Worm (Caenorhabditis elegans) whole organism, mixed stage, embryonic: ENCODE results near the gene fbxa-35.

Experiments used
- M03D4.4 ChIP-seq: sonication (generic microtip); optimal IDR thresholded peaks from 2 replicates; lab custom pipeline; 2017; ENCODE audit warnings: mild to moderate bottlenecking, missing genetic modification characterization, missing compliant biosample characterization
- bed-3 ChIP-seq: fragments of 200-800 bp; sonication (Bioruptor generic); optimal IDR thresholded peaks from 3 replicates; lab custom pipeline; 2018; ENCODE audit warnings: mild to moderate bottlenecking, missing genetic modification characterization, moderate library complexity, missing compliant biosample characterization
- blmp-1 ChIP-seq: fragments of 150-350 bp; optimal IDR thresholded peaks from 2 replicates; lab custom pipeline; 2014; ENCODE audit warnings: missing biosample characterization, missing genetic modification characterization
- ceh-39 ChIP-seq: fragments of 150-350 bp; optimal IDR thresholded peaks from 2 replicates; lab custom pipeline; 2014; ENCODE audit warnings: missing biosample characterization, missing genetic modification characterization
- ceh-43 ChIP-seq: fragments of 200-800 bp; sonication (Bioruptor generic); optimal IDR thresholded peaks from 2 replicates; lab custom pipeline; 2018; ENCODE audit warnings: mild to moderate bottlenecking, missing genetic modification characterization, moderate library complexity, missing compliant biosample characterization
- ceh-83 ChIP-seq: fragments of 200-800 bp; sonication (Bioruptor generic); optimal IDR thresholded peaks from 2 replicates; lab custom pipeline; 2018; ENCODE audit warnings: mild to moderate bottlenecking, missing genetic modification characterization, missing compliant biosample characterization
- ces-1 ChIP-seq: fragments of 150-350 bp; optimal IDR thresholded peaks from 2 replicates; lab custom pipeline; 2014; ENCODE audit warnings: missing biosample characterization, missing genetic modification reagents, missing genetic modification characterization
- cnd-1 ChIP-seq: fragments of 200-800 bp; sonication (Bioruptor generic); optimal IDR thresholded peaks from 2 replicates; lab custom pipeline; 2018; ENCODE audit warnings: mild to moderate bottlenecking, missing genetic modification characterization, missing compliant biosample characterization
- drap-1 ChIP-seq: fragments of 200-800 bp; sonication (Bioruptor generic); optimal IDR thresholded peaks from 3 replicates; lab custom pipeline; 2018; ENCODE audit warnings: mild to moderate bottlenecking, missing genetic modification characterization, missing compliant biosample characterization
- elt-1 ChIP-seq: sonication (generic microtip); optimal IDR thresholded peaks from 2 replicates; lab custom pipeline; 2017; ENCODE audit warnings: missing genetic modification characterization, mild to moderate bottlenecking, missing compliant biosample characterization, antibody characterized with exemption, moderate library complexity, borderline replicate concordance; ENCODE audit not compliant: insufficient read depth
- elt-3 ChIP-seq: fragments of 150-350 bp; optimal IDR thresholded peaks from 2 replicates; lab custom pipeline; 2014; ENCODE audit warnings: missing biosample characterization, missing genetic modification characterization
- flh-1 ChIP-seq: fragments of 200-800 bp; sonication (Bioruptor generic); optimal IDR thresholded peaks from 2 replicates; lab custom pipeline; 2018; ENCODE audit warnings: mild to moderate bottlenecking, missing genetic modification characterization, moderate library complexity, missing compliant biosample characterization
- ham-2 ChIP-seq: fragments of 200-800 bp; sonication (Bioruptor generic); optimal IDR thresholded peaks from 2 replicates; lab custom pipeline; 2018; ENCODE audit warnings: mild to moderate bottlenecking, missing genetic modification characterization, missing compliant biosample characterization
- hlh-1 ChIP-seq: fragments of 150-350 bp; optimal IDR thresholded peaks from 2 replicates; lab custom pipeline; 2014; ENCODE audit warnings: missing biosample characterization, missing genetic modification reagents, missing genetic modification characterization
- lin-13 ChIP-seq: fragments of 150-350 bp; optimal IDR thresholded peaks from 2 replicates; lab custom pipeline; 2014; ENCODE audit warnings: missing biosample characterization, missing genetic modification characterization
- lin-32 ChIP-seq: fragments of 200-800 bp; sonication (Bioruptor generic); optimal IDR thresholded peaks from 2 replicates; lab custom pipeline; 2018; ENCODE audit warnings: mild to moderate bottlenecking, missing genetic modification characterization, missing compliant biosample characterization
- mab-5 ChIP-seq: fragments of 150-350 bp; optimal IDR thresholded peaks from 2 replicates; lab custom pipeline; 2014; ENCODE audit warnings: missing biosample characterization, missing genetic modification characterization
- mep-1 ChIP-seq: fragments of 150-350 bp; optimal IDR thresholded peaks from 2 replicates; lab custom pipeline; 2017; ENCODE audit warnings: missing biosample characterization, missing genetic modification reagents, missing genetic modification characterization, inconsistent platforms
- mls-2 ChIP-seq: sonication (generic microtip); optimal IDR thresholded peaks from 2 replicates; lab custom pipeline; 2016; ENCODE audit warnings: mild to moderate bottlenecking, missing genetic modification characterization, moderate library complexity, missing compliant biosample characterization
- nhr-12 ChIP-seq: fragments of 150-350 bp; optimal IDR thresholded peaks from 2 replicates; lab custom pipeline; 2014; ENCODE audit warnings: missing biosample characterization, missing genetic modification characterization
- nhr-2 ChIP-seq: fragments of 150-350 bp; optimal IDR thresholded peaks from 2 replicates; lab custom pipeline; 2014; ENCODE audit warnings: missing biosample characterization, missing genetic modification characterization
- nhr-237 ChIP-seq: fragments of 150-350 bp; optimal IDR thresholded peaks from 2 replicates; lab custom pipeline; 2014; ENCODE audit warnings: missing biosample characterization, missing genetic modification characterization
- nhr-28 ChIP-seq: fragments of 150-350 bp; optimal IDR thresholded peaks from 2 replicates; lab custom pipeline; 2014; ENCODE audit warnings: missing biosample characterization, missing genetic modification characterization
- nhr-76 ChIP-seq: sonication (generic microtip); optimal IDR thresholded peaks from 2 replicates; lab custom pipeline; 2017; ENCODE audit warnings: missing biosample characterization, missing genetic modification characterization
- sem-2 ChIP-seq: fragments of 200-800 bp; sonication (Bioruptor generic); optimal IDR thresholded peaks from 2 replicates; lab custom pipeline; 2018; ENCODE audit warnings: mild to moderate bottlenecking, missing genetic modification characterization, missing compliant biosample characterization
- snpc-4 ChIP-seq: fragments of 150-350 bp; optimal IDR thresholded peaks from 2 replicates; lab custom pipeline; 2014; ENCODE audit warnings: missing biosample characterization, missing genetic modification characterization
- sptf-1 ChIP-seq: sonication (generic microtip); optimal IDR thresholded peaks from 2 replicates; lab custom pipeline; 2017; ENCODE audit warnings: mild to moderate bottlenecking, missing genetic modification characterization, moderate library complexity, missing compliant biosample characterization
- tbx-8 ChIP-seq: fragments of 200-800 bp; sonication (Bioruptor generic); optimal IDR thresholded peaks from 2 replicates; lab custom pipeline; 2018; ENCODE audit warnings: mild to moderate bottlenecking, missing genetic modification characterization, moderate library complexity, missing compliant biosample characterization
- unc-39 ChIP-seq: fragments of 150-350 bp; optimal IDR thresholded peaks from 2 replicates; lab custom pipeline; 2014; ENCODE audit warnings: missing biosample characterization, missing genetic modification characterization
- unc-62 ChIP-seq: fragments of 150-350 bp; optimal IDR thresholded peaks from 2 replicates; lab custom pipeline; 2014; ENCODE audit warnings: missing biosample characterization, missing genetic modification reagents, missing genetic modification characterization
- zip-8 ChIP-seq: fragments of 150-350 bp; optimal IDR thresholded peaks from 2 replicates; lab custom pipeline; 2014; ENCODE audit warnings: missing biosample characterization, missing genetic modification characterization
- ztf-11 ChIP-seq: fragments of 150-350 bp; optimal IDR thresholded peaks from 2 replicates; lab custom pipeline; 2014; ENCODE audit warnings: missing biosample characterization, missing genetic modification characterization

fbxa-35 gene

DNA sequence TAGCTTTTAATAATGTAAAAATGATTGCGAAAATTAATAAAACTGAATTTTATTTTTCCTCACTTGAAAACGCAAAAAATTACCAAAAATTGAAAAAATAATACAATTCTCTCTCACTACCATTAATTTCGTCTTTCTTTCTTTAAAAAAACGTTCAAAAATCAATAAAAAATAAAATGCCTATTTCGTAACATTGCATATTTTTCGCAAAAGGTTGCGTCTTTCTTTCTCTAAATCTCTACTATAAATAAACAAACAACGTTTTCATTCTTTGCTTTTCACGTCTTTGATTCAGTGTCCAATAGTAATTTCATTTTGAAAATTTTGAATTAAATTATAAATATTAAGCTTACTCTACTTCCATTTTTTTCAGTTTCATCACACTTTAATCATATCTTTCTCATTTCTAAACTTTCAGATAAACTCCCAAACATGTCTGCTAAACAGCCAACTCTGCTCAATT, 10.9 kb upstream of the fbxa-35 start, which contains the start of gene fbxa-37:
Gene fbxa-37, plus strand, starts transcription at position 413 of the 463 bp plus-strand sequence.
- TF ChIP-seq mep-1 (tag; lab: Kevin White, UChicago) (no peak), nhr-12 (tag; lab: Kevin White, UChicago) (no peak), cnd-1 (no peak), M03D4.4 (tag; lab: Kevin White, UChicago) (no peak), bed-3 (GFP tag; lab: Kevin White, UChicago) (no peak), ztf-11 (tag; lab: Kevin White, UChicago) (no peak), tbx-8 (GFP tag; lab: Kevin White, UChicago) (no peak), lin-32 (no peak), ceh-39 (tag; lab: Kevin White, UChicago) (no peak), nhr-2 (no peak), nhr-76 (tag; lab: Kevin White, UChicago) (no peak), elt-3 (tag; lab: Kevin White, UChicago) (no peak), elt-1 (tag; lab: Kevin White, UChicago) (no peak), flh-1 (GFP tag; lab: Kevin White, UChicago) (no peak), nhr-237 (tag; lab: Kevin White, UChicago) (no peak), hlh-1 (tag; lab: Kevin White, UChicago) (no peak), lin-13 (no peak), drap-1 (no peak)

DNA sequence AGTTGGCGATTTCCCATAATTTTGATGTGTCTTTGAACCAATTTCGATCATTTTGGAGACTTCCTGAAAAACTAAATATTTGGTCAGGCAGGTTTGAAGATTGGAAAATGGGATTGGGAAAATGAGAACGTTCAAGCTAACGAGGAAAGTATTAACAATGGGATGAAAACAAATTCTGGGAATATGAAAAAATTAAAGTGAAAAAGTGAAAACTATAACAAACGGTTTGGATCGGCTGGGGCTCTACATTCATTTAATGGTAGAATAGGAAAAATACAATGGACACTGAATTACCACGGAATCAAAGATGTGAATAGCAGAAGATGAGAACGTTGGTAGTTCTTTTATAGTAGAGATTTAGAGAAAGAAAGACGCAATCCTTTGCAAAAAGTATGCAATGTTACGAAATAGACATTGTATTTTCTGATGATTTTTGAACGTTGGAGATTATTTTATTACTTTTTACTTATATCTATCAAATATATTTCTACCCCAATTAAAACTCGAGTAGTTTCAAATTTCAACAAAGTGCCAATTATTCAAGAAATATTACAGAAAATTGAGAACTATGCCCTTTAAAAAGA, 6.9 kb upstream of the fbxa-35 start, which contains the start of gene fbxa-50:
Gene fbxa-50, minus strand, starts transcription at position 51 of the 584 bp plus-strand sequence.
- TF ChIP-seq tbx-8 (GFP tag; lab: Kevin White, UChicago) (no peak), elt-1 (tag; lab: Kevin White, UChicago) (no peak), nhr-2 (no peak), lin-13 (no peak), ceh-39 (tag; lab: Kevin White, UChicago) (no peak), sptf-1 (tag; lab: Kevin White, UChicago) (no peak), elt-3 (tag; lab: Kevin White, UChicago) (no peak), nhr-237 (tag; lab: Kevin White, UChicago) (no peak), bed-3 (GFP tag; lab: Kevin White, UChicago) (no peak), blmp-1 (tag; lab: Kevin White, UChicago) (no peak), snpc-4 (tag; lab: Kevin White, UChicago) (no peak)

DNA sequence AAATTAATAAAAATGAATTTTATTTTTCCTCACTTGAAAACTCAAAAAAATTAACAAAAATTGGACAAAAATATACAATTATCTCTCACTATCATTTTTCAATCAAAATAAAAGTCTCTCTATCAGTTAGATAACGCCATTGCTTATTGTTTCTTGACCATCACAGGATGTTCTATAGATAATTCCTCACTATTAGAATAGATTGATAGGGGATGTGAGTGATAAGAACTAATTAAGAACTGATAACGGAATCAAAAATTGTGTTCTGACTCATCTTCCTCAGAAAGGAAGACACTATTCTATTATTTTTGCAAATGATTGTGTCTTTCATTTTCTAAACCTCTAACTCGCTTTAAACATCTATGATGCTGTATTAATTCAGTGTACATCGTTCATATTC, 6.3 kb upstream of the fbxa-35 start:
- TF ChIP-seq zip-8 (no peak), mls-2 (tag; lab: Kevin White, UChicago) (no peak), nhr-76 (tag; lab: Kevin White, UChicago) (no peak), sptf-1 (tag; lab: Kevin White, UChicago) (no peak)

ce11 chrIII:1293135-1293534, 2.3 kb upstream of the fbxa-35 start, which contains the start of gene fbxa-36:
Gene fbxa-36 (minus strand): TSS chrIII:1293235.
- TF ChIP-seq nhr-76 (tag; lab: Kevin White, UChicago) = no peak
- no peak for TF ChIP-seq ham-2 (GFP tag; lab: Kevin White, UChicago)
- TF ChIP-seq ceh-43 = no peak
- TF ChIP-seq ceh-83 (GFP tag; lab: Kevin White, UChicago) = no peak
- no peak for TF ChIP-seq mls-2 (tag; lab: Kevin White, UChicago)
- no peak for TF ChIP-seq nhr-12 (tag; lab: Kevin White, UChicago)
- TF ChIP-seq unc-62 = no peak
- TF ChIP-seq ztf-11 (tag; lab: Kevin White, UChicago) = no peak
- no peak for TF ChIP-seq sptf-1 (tag; lab: Kevin White, UChicago)
- no peak for TF ChIP-seq mab-5
- no peak for TF ChIP-seq nhr-2
- TF ChIP-seq elt-1 (tag; lab: Kevin White, UChicago) = no peak
- TF ChIP-seq ces-1 (GFP tag; lab: Kevin White, UChicago) = no peak
- no peak for TF ChIP-seq cnd-1
- no peak for TF ChIP-seq unc-39 (tag; lab: Kevin White, UChicago)
- no peak for TF ChIP-seq ceh-39 (tag; lab: Kevin White, UChicago)
- no peak for TF ChIP-seq nhr-28 (tag; lab: Kevin White, UChicago)
- no peak for TF ChIP-seq flh-1 (GFP tag; lab: Kevin White, UChicago)
- no peak for TF ChIP-seq lin-13
- no peak for TF ChIP-seq sem-2 (GFP tag; lab: Kevin White, UChicago)
